Fruit fly (Drosophila melanogaster) whole organism, embryonic: ENCODE measurements around the gene spd-2.

ENCODE experiments used
- Atf6 ChIP-seq: fragments of 200-800 bp; sonication (Bioruptor generic); IDR thresholded peaks from 2 replicates; pipeline ENCODE4 v1.3.6; 2022; ENCODE audit warnings: missing biosample characterization, missing genetic modification characterization
- CG10209 ChIP-seq: fragments of 200-800 bp; sonication (Bioruptor generic); optimal IDR thresholded peaks from 3 replicates; lab custom pipeline; 2017; ENCODE audit warnings: missing biosample characterization, mild to moderate bottlenecking, missing genetic modification characterization, missing genetic modification reagents
- CG10267 ChIP-seq: fragments of 200-800 bp; sonication (Bioruptor generic); optimal IDR thresholded peaks from 2 replicates; lab custom pipeline; 2018; ENCODE audit warnings: missing biosample characterization, mild to moderate bottlenecking, missing genetic modification characterization, moderate library complexity
- CG10565 ChIP-seq: fragments of 200-800 bp; sonication (Bioruptor generic); optimal IDR thresholded peaks from 3 replicates; lab custom pipeline; 2016; ENCODE audit warnings: missing biosample characterization, mild to moderate bottlenecking, missing genetic modification characterization
- CG11093 ChIP-seq: fragments of 200-800 bp; sonication (Bioruptor generic); IDR thresholded peaks from 3 replicates; pipeline ENCODE4 v1.3.6; 2022; ENCODE audit warnings: missing biosample characterization, missing genetic modification characterization
- CG11398 ChIP-seq: fragments of 200-800 bp; sonication (Bioruptor generic); optimal IDR thresholded peaks from 2 replicates; lab custom pipeline; 2016; ENCODE audit warnings: missing biosample characterization, missing genetic modification characterization
- CG13624 ChIP-seq: fragments of 200-800 bp; sonication (Bioruptor generic); optimal IDR thresholded peaks from 2 replicates; lab custom pipeline; 2016; ENCODE audit warnings: missing biosample characterization, missing genetic modification characterization
- CG15696 ChIP-seq: fragments of 200-800 bp; sonication (Bioruptor generic); optimal IDR thresholded peaks from 2 replicates; lab custom pipeline; 2019; ENCODE audit warnings: missing biosample characterization, mild to moderate bottlenecking, missing genetic modification characterization, moderate library complexity
- CG1647 ChIP-seq: fragments of 200-800 bp; sonication (Bioruptor generic); optimal IDR thresholded peaks from 3 replicates; lab custom pipeline; 2016; ENCODE audit warnings: missing biosample characterization, missing genetic modification characterization
- CG17328 ChIP-seq: fragments of 200-800 bp; sonication (Bioruptor generic); IDR thresholded peaks from 2 replicates; pipeline ENCODE4 v1.3.6; 2022; ENCODE audit warnings: missing biosample characterization, missing genetic modification characterization
- CG2889 ChIP-seq: fragments of 200-800 bp; sonication (Bioruptor generic); IDR thresholded peaks from 3 replicates; pipeline ENCODE4 v1.3.6; 2022; ENCODE audit warnings: missing biosample characterization, missing genetic modification characterization
- CG30403 ChIP-seq: fragments of 200-800 bp; sonication (Bioruptor generic); optimal IDR thresholded peaks from 3 replicates; lab custom pipeline; 2016; ENCODE audit warnings: missing biosample characterization, missing genetic modification characterization
- CG3065 ChIP-seq: fragments of 200-800 bp; sonication (Bioruptor generic); optimal IDR thresholded peaks from 2 replicates; lab custom pipeline; 2016; ENCODE audit warnings: missing biosample characterization, missing genetic modification characterization
- CG32532 ChIP-seq: fragments of 200-800 bp; sonication (Bioruptor generic); IDR thresholded peaks from 2 replicates; pipeline ENCODE4 v1.3.6; 2022; ENCODE audit warnings: missing biosample characterization, missing genetic modification characterization
- CG34422 ChIP-seq: fragments of 200-800 bp; sonication (Bioruptor generic); IDR thresholded peaks from 3 replicates; pipeline ENCODE4 v1.3.6; 2022; ENCODE audit warnings: missing biosample characterization, missing genetic modification characterization
- CG3726 ChIP-seq: fragments of 200-800 bp; sonication (Bioruptor generic); IDR thresholded peaks from 3 replicates; pipeline ENCODE4, ENCODE4 v1.3.6; 2022; ENCODE audit warnings: missing biosample characterization, missing genetic modification characterization
- CG5953 ChIP-seq: fragments of 200-800 bp; sonication (Bioruptor generic); IDR thresholded peaks from 2 replicates; pipeline ENCODE4 v1.3.6; 2022; ENCODE audit warnings: missing biosample characterization, missing genetic modification characterization
- CG6175 ChIP-seq: fragments of 200-800 bp; sonication (Bioruptor generic); IDR thresholded peaks from 3 replicates; pipeline ENCODE4 v1.3.6; 2022; ENCODE audit warnings: missing biosample characterization, missing genetic modification characterization
- CG6272 ChIP-seq: fragments of 200-800 bp; sonication (Bioruptor generic); IDR thresholded peaks from 2 replicates; pipeline ENCODE4 v1.3.6; 2022; ENCODE audit warnings: missing biosample characterization, missing genetic modification characterization
- CG6689 ChIP-seq: fragments of 200-800 bp; sonication (Bioruptor generic); IDR thresholded peaks from 2 replicates; pipeline ENCODE4 v1.3.6; 2022; ENCODE audit warnings: missing biosample characterization, missing genetic modification characterization
- CG6791 ChIP-seq: fragments of 200-800 bp; sonication (Bioruptor generic); IDR thresholded peaks from 3 replicates; pipeline ENCODE4 v1.3.6; 2022; ENCODE audit warnings: missing biosample characterization, missing genetic modification characterization; ENCODE audit not compliant: partially characterized antibody
- CG7928 ChIP-seq: fragments of 200-800 bp; sonication (Bioruptor generic); optimal IDR thresholded peaks from 2 replicates; lab custom pipeline; 2017; ENCODE audit warnings: missing biosample characterization, mild to moderate bottlenecking, missing genetic modification characterization
- CG8944 ChIP-seq: fragments of 200-800 bp; sonication (Bioruptor generic); optimal IDR thresholded peaks from 3 replicates; lab custom pipeline; 2016; ENCODE audit warnings: missing biosample characterization, missing genetic modification characterization
- CG9437 ChIP-seq: fragments of 200-800 bp; sonication (Bioruptor generic); optimal IDR thresholded peaks from 2 replicates; lab custom pipeline; 2018; ENCODE audit warnings: missing biosample characterization, mild to moderate bottlenecking, missing genetic modification characterization
- CG9797 ChIP-seq: fragments of 200-800 bp; sonication (Bioruptor generic); optimal IDR thresholded peaks from 3 replicates; lab custom pipeline; 2018; ENCODE audit warnings: missing biosample characterization, mild to moderate bottlenecking, missing genetic modification characterization
- Ets65A ChIP-seq: fragments of 200-800 bp; sonication (Bioruptor generic); peaks from one replicate; lab custom pipeline; 2016; ENCODE audit warnings: missing biosample characterization, missing genetic modification characterization
- Fer1 ChIP-seq: fragments of 200-800 bp; sonication (Bioruptor generic); optimal IDR thresholded peaks from 2 replicates; lab custom pipeline; 2017; ENCODE audit warnings: missing biosample characterization, mild to moderate bottlenecking, missing genetic modification characterization
- Jarid2 ChIP-seq: fragments of 200-800 bp; sonication (Bioruptor generic); optimal IDR thresholded peaks from 3 replicates; lab custom pipeline; 2017; ENCODE audit warnings: mild to moderate bottlenecking, missing biosample characterization, missing genetic modification reagents, missing genetic modification characterization
- Mad ChIP-seq: fragments of 200-800 bp; sonication (Bioruptor generic); optimal IDR thresholded peaks from 2 replicates; lab custom pipeline; 2016; ENCODE audit warnings: missing biosample characterization, missing genetic modification characterization
- Myb ChIP-seq: fragments of 200-800 bp; sonication (Bioruptor generic); optimal IDR thresholded peaks from 2 replicates; lab custom pipeline; 2016; ENCODE audit warnings: missing biosample characterization, missing genetic modification characterization
- NFAT ChIP-seq: fragments of 200-800 bp; sonication (Bioruptor generic); IDR thresholded peaks from 2 replicates; pipeline ENCODE4 v1.3.6; 2022; ENCODE audit warnings: missing biosample characterization, missing genetic modification characterization
- Nf-YA ChIP-seq: fragments of 200-800 bp; sonication (Bioruptor generic); IDR thresholded peaks from 2 replicates; pipeline ENCODE4 v1.3.6; 2022; ENCODE audit warnings: missing biosample characterization, missing genetic modification characterization
- Nf-YB ChIP-seq: fragments of 200-800 bp; sonication (Bioruptor generic); optimal IDR thresholded peaks from 3 replicates; lab custom pipeline; 2019; ENCODE audit warnings: missing biosample characterization, mild to moderate bottlenecking, missing genetic modification characterization, moderate library complexity
- Rfx ChIP-seq: fragments of 200-800 bp; sonication (Bioruptor generic); IDR thresholded peaks from 2 replicates; pipeline ENCODE4 v1.3.6; 2022; ENCODE audit warnings: missing biosample characterization, missing genetic modification characterization
- al ChIP-seq: fragments of 200-800 bp; sonication (Bioruptor generic); IDR thresholded peaks from 2 replicates; pipeline ENCODE4 v1.3.6; 2022; ENCODE audit warnings: missing biosample characterization, missing genetic modification characterization
- ase ChIP-seq: fragments of 200-800 bp; sonication (Bioruptor generic); IDR thresholded peaks from 3 replicates; pipeline ENCODE4 v1.3.6; 2022; ENCODE audit warnings: missing biosample characterization, missing genetic modification characterization
- bbx ChIP-seq: fragments of 200-800 bp; sonication (Bioruptor generic); IDR thresholded peaks from 2 replicates; pipeline ENCODE4 v1.3.6; 2022; ENCODE audit warnings: missing biosample characterization, missing genetic modification characterization; ENCODE audit not compliant: partially characterized antibody
- cg ChIP-seq: fragments of 200-800 bp; sonication (Bioruptor generic); optimal IDR thresholded peaks from 3 replicates; lab custom pipeline; 2019; ENCODE audit warnings: missing biosample characterization, mild to moderate bottlenecking, missing genetic modification characterization, moderate library complexity
- dan ChIP-seq: fragments of 200-800 bp; sonication (Bioruptor generic); IDR thresholded peaks from 2 replicates; pipeline ENCODE4 v1.3.6; 2022; ENCODE audit warnings: missing biosample characterization, missing genetic modification characterization
- dimm ChIP-seq: fragments of 200-800 bp; sonication (Bioruptor generic); IDR thresholded peaks from 2 replicates; pipeline ENCODE4 v1.3.6; 2022; ENCODE audit warnings: missing biosample characterization, missing genetic modification characterization
- eyg ChIP-seq: fragments of 200-800 bp; sonication (Bioruptor generic); optimal IDR thresholded peaks from 3 replicates; lab custom pipeline; 2016; ENCODE audit warnings: missing biosample characterization, missing genetic modification characterization
- fd96Cb ChIP-seq: fragments of 200-800 bp; sonication (Bioruptor generic); optimal IDR thresholded peaks from 2 replicates; lab custom pipeline; 2018; ENCODE audit warnings: missing biosample characterization, mild to moderate bottlenecking, missing genetic modification characterization, moderate library complexity
- insv ChIP-seq, 2 experiments: fragments of 200-800 bp; sonication (Bioruptor generic); optimal IDR thresholded peaks; 3 replicates each; lab custom pipeline; 2016 to 2018; ENCODE audit warnings: missing biosample characterization in 2 of 2, missing genetic modification characterization in 2 of 2
- jigr1 ChIP-seq: fragments of 200-800 bp; sonication (Bioruptor generic); IDR thresholded peaks from 3 replicates; pipeline ENCODE4 v1.3.6; 2022; ENCODE audit warnings: missing biosample characterization, missing genetic modification characterization
- prd ChIP-seq, 3 experiments: fragments of >200 bp in 2 of 3; fragments of 200-800 bp in 1 of 3; sonication (Bioruptor generic) in 1 of 3; optimal IDR thresholded peaks in 2 of 3; IDR thresholded peaks in 1 of 3; 2 replicates in 2 of 3; 3 replicates in 1 of 3; pipeline versions ENCODE4 v1.3.6 to Lab custom; 2017 to 2022; ENCODE audit warnings: missing biosample characterization in 1 of 3, missing genetic modification characterization in 1 of 3
- row ChIP-seq: fragments of 200-800 bp; sonication (Bioruptor generic); IDR thresholded peaks from 3 replicates; pipeline ENCODE4 v1.3.6; 2022; ENCODE audit warnings: missing biosample characterization, missing genetic modification characterization
- salm ChIP-seq: fragments of 200-800 bp; sonication (Bioruptor generic); optimal IDR thresholded peaks from 2 replicates; lab custom pipeline; 2018; ENCODE audit warnings: missing biosample characterization, mild to moderate bottlenecking, missing genetic modification characterization
- sd ChIP-seq: fragments of 200-800 bp; sonication (Bioruptor generic); optimal IDR thresholded peaks from 3 replicates; lab custom pipeline; 2018; ENCODE audit warnings: missing biosample characterization, mild to moderate bottlenecking, missing genetic modification characterization, moderate library complexity
- shn ChIP-seq: fragments of 200-800 bp; sonication (Bioruptor generic); optimal IDR thresholded peaks from 3 replicates; lab custom pipeline; 2016; ENCODE audit warnings: missing biosample characterization, missing genetic modification characterization
- sim ChIP-seq: fragments of 200-800 bp; sonication (Bioruptor generic); IDR thresholded peaks from 2 replicates; pipeline ENCODE4 v1.3.6; 2022; ENCODE audit warnings: missing biosample characterization, missing genetic modification characterization
- tap ChIP-seq: fragments of 200-800 bp; optimal IDR thresholded peaks from 3 replicates; lab custom pipeline; 2019; ENCODE audit warnings: missing biosample characterization, mild to moderate bottlenecking, missing genetic modification characterization, moderate library complexity
- tna ChIP-seq: fragments of 200-800 bp; sonication (Bioruptor generic); IDR thresholded peaks from 2 replicates; pipeline ENCODE4 v1.3.6; 2022; ENCODE audit warnings: missing biosample characterization, missing genetic modification characterization; ENCODE audit not compliant: partially characterized antibody

The spd-2 gene

DNA sequence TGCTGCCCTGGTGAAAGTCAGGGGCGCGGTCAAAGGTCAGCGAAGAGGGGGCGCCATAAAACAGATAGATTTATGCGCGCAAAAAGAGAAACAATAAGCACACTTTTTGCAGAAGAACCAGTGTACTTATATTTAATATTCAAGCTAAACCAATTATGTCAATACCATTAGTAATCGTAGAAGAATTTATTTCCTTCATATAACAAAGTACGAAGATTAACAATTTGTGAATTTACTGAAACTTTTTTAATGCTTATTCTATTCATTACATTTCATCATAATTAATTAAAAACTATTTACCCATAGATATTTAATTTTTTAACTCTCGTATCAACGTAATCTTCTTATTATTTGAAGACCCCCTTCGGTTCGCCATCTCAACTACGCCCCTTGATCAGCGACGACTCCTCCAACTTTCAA, 47.3 kb upstream of the spd-2 start (continued):
- TF ChIP-seq dan (GFP tag; lab: Robert Waterston, UW) (no peak), CG30403 (GFP tag; lab: Kevin White, UChicago) (peak; percentile 81), dimm (GFP tag; lab: Robert Waterston, UW) (no peak), tna (GFP tag; lab: Robert Waterston, UW) (no peak), Mad (GFP tag; lab: Kevin White, UChicago) (no peak), CG10209 (GFP tag; lab: Kevin White, UChicago) (peak; percentile 55), insv (GFP tag; optimal IDR thresholded peaks at IDR 0.05; lab: Kevin White, UChicago) (no peak), al (GFP tag; lab: Robert Waterston, UW) (no peak), prd (optimal IDR thresholded peaks at IDR 0.05; lab: Kevin White, UChicago) (no peak), prd (GFP tag; IDR thresholded peaks at IDR 0.05; lab: Robert Waterston, UW) (peak; percentile 68; the same call in 2 of the 3 replicates), sim (GFP tag; lab: Robert Waterston, UW) (no peak), Rfx (GFP tag; lab: Robert Waterston, UW) (no peak), CG10267 (tag; lab: Kevin White, UChicago) (peak; percentile 58), CG7928 (GFP tag; lab: Kevin White, UChicago) (no peak), Nf-YB (GFP tag; lab: Kevin White, UChicago) (peak; percentile 50), shn (GFP tag; lab: Kevin White, UChicago) (no peak), CG3065 (no peak), tap (tag; lab: Kevin White, UChicago) (peak; percentile 49), NFAT (GFP tag; lab: Robert Waterston, UW) (no peak), CG5953 (no peak), cg (GFP tag; lab: Kevin White, UChicago) (no peak), CG15696 (no peak), salm (tag; lab: Kevin White, UChicago) (no peak), Fer1 (GFP tag; lab: Kevin White, UChicago) (no peak), CG6272 (no peak), eyg (GFP tag; lab: Kevin White, UChicago) (no peak), CG8944 (GFP tag; lab: Kevin White, UChicago) (peak; percentile 20), Ets65A (no peak), CG10565 (no peak), CG11093 (GFP tag; lab: Robert Waterston, UW) (peak; percentile 56; the same call in 1 of the 3 replicates), ase (GFP tag; lab: Robert Waterston, UW) (0 out of 3 replicates have a peak, but pooled peaks have one; percentile 50), Atf6 (no peak), CG13624 (GFP tag; lab: Kevin White, UChicago) (no peak), CG32532 (GFP tag; lab: Robert Waterston, UW) (no peak), CG11398 (GFP tag; lab: Kevin White, UChicago) (no peak), CG3726 (GFP tag; lab: Robert Waterston, UW) (no peak), Nf-YA (GFP tag; lab: Robert Waterston, UW) (no peak), CG6175 (GFP tag; lab: Robert Waterston, UW) (no peak), Jarid2 (GFP tag; lab: Kevin White, UChicago) (no peak), CG6791 (no peak), CG17328 (GFP tag; lab: Robert Waterston, UW) (no peak), CG34422 (GFP tag; lab: Robert Waterston, UW) (0 out of 3 replicates have a peak, but pooled peaks have one; percentile 39), bbx (GFP tag; lab: Robert Waterston, UW) (no peak), row (0 out of 3 replicates have a peak, but pooled peaks have one; percentile 27), CG2889 (GFP tag; lab: Robert Waterston, UW) (no peak), CG6689 (GFP tag; lab: Robert Waterston, UW) (peak; percentile 52), fd96Cb (peak; percentile 73), CG9797 (GFP tag; lab: Kevin White, UChicago) (no peak), CG9437 (GFP tag; lab: Kevin White, UChicago) (peak; percentile 68), jigr1 (no peak), Myb (GFP tag; lab: Kevin White, UChicago) (no peak), sd (tag; lab: Kevin White, UChicago) (no peak), CG1647 (GFP tag; lab: Kevin White, UChicago) (no peak)
